Fruit fly (Drosophila melanogaster) Kc167 (cell line): ENCODE data around the gene CG14717.

Experiments
- Myc ChIP-seq: fragments of >200 bp; optimal IDR thresholded peaks from 2 replicates; lab custom pipeline; 2017; ENCODE audit warnings: missing external identifiers
- h ChIP-seq: fragments of >200 bp; optimal IDR thresholded peaks from 3 replicates; lab custom pipeline; 2018; ENCODE audit warnings: missing external identifiers
- psq ChIP-seq: fragments of >200 bp; optimal IDR thresholded peaks from 2 replicates; lab custom pipeline; 2017; ENCODE audit warnings: missing external identifiers
- ttk ChIP-seq: sonication (Bioruptor generic); optimal IDR thresholded peaks from 2 replicates; lab custom pipeline; 2017; ENCODE audit warnings: missing external identifiers

dm6 chr3R:11694311-11695305, 1.7 kb upstream of the CG14717 start, which contains the start of gene Fer3:
- TF ChIP-seq ttk (lab: Kevin White, UChicago) (no peak), h (lab: Kevin White, UChicago) (no peak), Myc (lab: Kevin White, UChicago) (no peak), psq (lab: Kevin White, UChicago) (no peak)
